Fruit fly (Drosophila melanogaster) whole organism, wandering third instar larva: ENCODE measurements around the gene CG10839.

Source experiments
- CG32264 ChIP-seq: fragments of 200-800 bp; sonication (Bioruptor generic); optimal IDR thresholded peaks from 2 replicates; lab custom pipeline; 2016; ENCODE audit warnings: missing biosample characterization, missing genetic modification characterization
- Dif ChIP-seq: fragments of 200-275, 200-300 bp; sonication (Bioruptor generic); optimal IDR thresholded peaks from 2 replicates; lab custom pipeline; 2018; ENCODE audit warnings: missing biosample characterization, missing genetic modification characterization; ENCODE audit not compliant: partially characterized antibody
- GATAd ChIP-seq: sonication (Bioruptor generic); optimal IDR thresholded peaks from 2 replicates; lab custom pipeline; 2016; ENCODE audit warnings: missing biosample characterization, missing genetic modification characterization
- Hnf4 ChIP-seq: fragments of 200-800 bp; sonication (Bioruptor generic); optimal IDR thresholded peaks from 2 replicates; lab custom pipeline; 2016; ENCODE audit warnings: missing biosample characterization, mild to moderate bottlenecking, missing genetic modification characterization
- Rel ChIP-seq, 2 experiments: fragments of 200-800 bp; sonication (Bioruptor generic) in 1 of 2; optimal IDR thresholded peaks; 2 replicates in 1 of 2; 3 replicates in 1 of 2; lab custom pipeline; 2016 to 2019; ENCODE audit warnings: mild to moderate bottlenecking in 2 of 2, missing biosample characterization in 2 of 2, missing genetic modification characterization in 2 of 2, moderate library complexity in 1 of 2
- Vsx2 ChIP-seq: fragments of 200-300, 225-300 bp; sonication (Bioruptor generic); optimal IDR thresholded peaks from 2 replicates; lab custom pipeline; 2018; ENCODE audit warnings: missing biosample characterization, missing genetic modification characterization; ENCODE audit not compliant: partially characterized antibody
- br ChIP-seq: fragments of 200-800 bp; sonication (Bioruptor generic); optimal IDR thresholded peaks from 2 replicates; lab custom pipeline; 2016; ENCODE audit warnings: missing biosample characterization, missing genetic modification characterization
- brk ChIP-seq: fragments of 200-800 bp; sonication (Bioruptor generic); optimal IDR thresholded peaks from 2 replicates; lab custom pipeline; 2016; ENCODE audit warnings: missing biosample characterization, mild to moderate bottlenecking, missing genetic modification characterization
- foxo ChIP-seq, 2 experiments: fragments of 200-800 bp; sonication (Bioruptor generic); optimal IDR thresholded peaks; 2 replicates in 1 of 2; 3 replicates in 1 of 2; lab custom pipeline; 2016 to 2017; ENCODE audit warnings: missing biosample characterization in 2 of 2, missing genetic modification characterization in 2 of 2
- pan ChIP-seq: fragments of >200 bp; optimal IDR thresholded peaks from 2 replicates; lab custom pipeline; 2017
- rgr ChIP-seq: fragments of 200-800 bp; sonication (Bioruptor generic); optimal IDR thresholded peaks from 3 replicates; lab custom pipeline; 2016; ENCODE audit warnings: missing biosample characterization, mild to moderate bottlenecking, missing genetic modification characterization
- sv ChIP-seq: fragments of 200-800 bp; sonication (Bioruptor generic); optimal IDR thresholded peaks from 3 replicates; lab custom pipeline; 2016; ENCODE audit warnings: missing biosample characterization, missing genetic modification characterization

Gene CG10839

dm6 chr2L:16026693-16027092 lies 47.4 kb downstream of the CG10839 start:
- TF ChIP-seq Hnf4 (GFP tag; lab: Kevin White, UChicago) = no peak
- no peak for TF ChIP-seq sv (GFP tag; lab: Kevin White, UChicago)
- no peak for TF ChIP-seq pan (lab: Kevin White, UChicago)
- TF ChIP-seq Vsx2 = no peak
- no peak for TF ChIP-seq brk (GFP tag; lab: Kevin White, UChicago)
- TF ChIP-seq GATAd (GFP tag; lab: Kevin White, UChicago) = no peak
- no peak for TF ChIP-seq CG32264 (GFP tag; lab: Kevin White, UChicago)
- TF ChIP-seq Dif (GFP tag; lab: Kevin White, UChicago) = no peak
- no peak for TF ChIP-seq br (GFP tag; lab: Kevin White, UChicago)
- no peak for TF ChIP-seq rgr (GFP tag; lab: Kevin White, UChicago)
- no peak for TF ChIP-seq Rel (GFP tag; optimal IDR thresholded peaks at IDR 0.05; lab: Kevin White, UChicago)
- TF ChIP-seq Rel (tag; optimal IDR thresholded peaks at IDR 0.05; lab: Kevin White, UChicago) = no peak
- no peak for TF ChIP-seq foxo (GFP tag; optimal IDR thresholded peaks at IDR 0.05; lab: Kevin White, UChicago)
